Fruit fly (Drosophila melanogaster) ovary, adult (tissue): ENCODE results near the gene CG16782.

ENCODE experiments used
- CG17801 ChIP-seq: fragments of 200-800 bp; optimal IDR thresholded peaks from 2 replicates; lab custom pipeline; 2019; ENCODE audit warnings: missing biosample characterization, mild to moderate bottlenecking, missing genetic modification characterization, moderate library complexity; ENCODE audit not compliant: partially characterized antibody

The CG16782 gene

dm6 chrX:3460140-3460642, at the start of gene CG16782, which contains the start of gene CG10801:
Gene CG16782 (minus strand): TSS chrX:3460240.
Gene CG10801 (plus strand): TSS chrX:3460592.
- no peak for TF ChIP-seq CG17801 (GFP tag; lab: Kevin White, UChicago)

dm6 chrX:3504751-3505150, 44.7 kb upstream of the CG16782 start, which contains the start of gene Gas8:
Gene Gas8 (minus strand): TSS chrX:3504851.
- TF ChIP-seq CG17801 (GFP tag; lab: Kevin White, UChicago): no peak

- no peak for TF ChIP-seq CG17801 (GFP tag; lab: Kevin White, UChicago)
These were observed 44.2 kb upstream of the CG16782 start for dm6 chrX:3504251-3504650.

- no peak for TF ChIP-seq CG17801 (GFP tag; lab: Kevin White, UChicago)
These were observed 25.8 kb upstream of the CG16782 start for dm6 chrX:3485871-3486270.

dm6 chrX:3485304-3485703, 25.3 kb upstream of the CG16782 start, which contains the start of the genes CG14270 and CG10803:
Gene CG14270 (minus strand): TSS chrX:3485378.
Gene CG10803 (plus strand): TSS chrX:3485650.
- no peak for TF ChIP-seq CG17801 (GFP tag; lab: Kevin White, UChicago)

- peak; percentile 78 for TF ChIP-seq CG17801 (GFP tag; lab: Kevin White, UChicago)
These were observed 22.3 kb upstream of the CG16782 start, which contains the start of the genes CG10804 and CG10802 for dm6 chrX:3482119-3483014. Gene CG10804 (minus strand): TSS chrX:3482322. Gene CG10802 (plus strand): TSS chrX:3482965.

- TF ChIP-seq CG17801 (GFP tag; lab: Kevin White, UChicago): peak; percentile 64
These were observed 21.0 kb upstream of the CG16782 start for dm6 chrX:3481034-3481433.

dm6 chrX:3476009-3476408, 16.0 kb upstream of the CG16782 start:
- no peak for TF ChIP-seq CG17801 (GFP tag; lab: Kevin White, UChicago)

dm6 chrX:3474476-3475439, 14.7 kb upstream of the CG16782 start, which contains the start of gene CG12206:
Gene CG12206 (minus strand): TSS chrX:3474524.
- TF ChIP-seq CG17801 (GFP tag; lab: Kevin White, UChicago): peak; percentile 85

- TF ChIP-seq CG17801 (GFP tag; lab: Kevin White, UChicago): no peak
These were observed 13.6 kb upstream of the CG16782 start for dm6 chrX:3473636-3474035.

- TF ChIP-seq CG17801 (GFP tag; lab: Kevin White, UChicago): peak; percentile 55
These were observed 10.5 kb upstream of the CG16782 start for dm6 chrX:3470467-3471079.

dm6 chrX:3465551-3465950, 5.5 kb upstream of the CG16782 start:
- TF ChIP-seq CG17801 (GFP tag; lab: Kevin White, UChicago): no peak

dm6 chrX:3463944-3464343, 3.9 kb upstream of the CG16782 start, which contains the start of gene CG16781:
Gene CG16781 (minus strand): TSS chrX:3464044.
- no peak for TF ChIP-seq CG17801 (GFP tag; lab: Kevin White, UChicago)

- TF ChIP-seq CG17801 (GFP tag; lab: Kevin White, UChicago): peak; percentile 14
These were observed 1.5 kb downstream of the CG16782 start for dm6 chrX:3458491-3458890.
